Fruit fly (Drosophila melanogaster): Measurements from ENCODE around the gene rept.

dm6 chr3L:19258199-19258598 lies 3.1 kb downstream of the rept start:
- TF ChIP-seq pan (optimal IDR thresholded peaks at IDR 0.05) (no peak), psq (optimal IDR thresholded peaks at IDR 0.05) (no peak), usp (GFP tag; optimal IDR thresholded peaks at IDR 0.05) (no peak)
